Worm (Caenorhabditis elegans): ENCODE results near the gene F19B10.13.

F19B10.13 gene

DNA sequence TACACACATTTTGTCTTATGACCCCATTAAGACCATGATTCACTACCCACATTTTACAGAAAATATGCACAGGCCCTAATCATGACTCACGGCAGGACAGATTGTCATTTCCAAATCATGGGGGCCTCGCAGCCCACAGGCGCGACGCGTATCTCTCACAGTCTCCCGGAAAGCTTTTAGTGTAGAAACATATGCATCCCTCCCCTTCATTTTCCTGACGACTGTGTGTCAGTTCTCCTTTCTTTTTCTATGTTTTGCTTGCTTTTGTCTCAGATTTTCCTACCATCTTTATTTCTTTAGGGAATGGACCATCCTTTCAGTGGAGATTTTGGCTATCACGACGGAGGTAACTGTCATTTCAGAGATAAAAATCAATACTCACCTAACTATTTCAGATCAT lies 20.9 kb upstream of the F19B10.13 start, which contains the start of gene M151.1:
Gene M151.1, plus strand, starts transcription at position 301 of the 400 bp plus-strand sequence.
- TF ChIP-seq zag-1 (tag; optimal IDR thresholded peaks at IDR 0.05): no peak
- TF ChIP-seq egl-5 (tag; optimal IDR thresholded peaks at IDR 0.05): no peak
- no peak for TF ChIP-seq nhr-77 (tag; optimal IDR thresholded peaks at IDR 0.05)
- TF ChIP-seq unc-39 (tag; optimal IDR thresholded peaks at IDR 0.05): no peak
- TF ChIP-seq lsy-12 (tag; optimal IDR thresholded peaks at IDR 0.05): no peak
- no peak for TF ChIP-seq fos-1 (tag; optimal IDR thresholded peaks at IDR 0.05)
- TF ChIP-seq R02D3.7 (tag; optimal IDR thresholded peaks at IDR 0.05): no peak

DNA sequence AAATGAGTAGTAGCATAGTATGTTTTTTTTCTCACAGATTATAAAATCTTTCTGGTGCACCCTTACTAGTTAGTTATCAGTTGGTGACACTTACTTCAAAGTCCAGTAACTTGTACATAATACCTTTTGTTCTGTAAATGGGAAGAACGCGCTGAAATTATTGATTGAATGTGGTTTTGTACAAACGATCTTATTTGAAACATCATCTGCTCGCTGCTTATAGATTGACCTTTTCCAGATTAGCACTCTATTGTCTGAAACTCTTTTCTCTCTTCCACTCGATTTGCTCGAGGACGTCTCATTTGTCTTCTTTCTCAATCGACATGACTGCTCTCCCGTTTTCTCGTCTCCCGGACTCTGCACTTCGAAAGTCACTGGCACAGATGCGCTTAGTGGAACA lies 15.0 kb upstream of the F19B10.13 start, which contains the start of gene fbxb-33:
Gene fbxb-33, plus strand, starts transcription at position 301 of the 400 bp plus-strand sequence.
- TF ChIP-seq zag-1 (tag; optimal IDR thresholded peaks at IDR 0.05): no peak
- TF ChIP-seq elt-3 (tag; optimal IDR thresholded peaks at IDR 0.05): no peak
- TF ChIP-seq hmg-11 (tag; optimal IDR thresholded peaks at IDR 0.05): no peak
- TF ChIP-seq nhr-237 (tag; optimal IDR thresholded peaks at IDR 0.05): no peak
- TF ChIP-seq nhr-28 (tag; optimal IDR thresholded peaks at IDR 0.05): no peak
- no peak for TF ChIP-seq fos-1 (tag; optimal IDR thresholded peaks at IDR 0.05)
- no peak for TF ChIP-seq nhr-77 (tag; optimal IDR thresholded peaks at IDR 0.05)
- no peak for TF ChIP-seq ama-1 (optimal IDR thresholded peaks at IDR 0.05)
- TF ChIP-seq pqm-1 (tag; optimal IDR thresholded peaks at IDR 0.05): no peak
- TF ChIP-seq nhr-12 (tag; optimal IDR thresholded peaks at IDR 0.05): no peak
- no peak for TF ChIP-seq skn-1 (tag; optimal IDR thresholded peaks at IDR 0.05)
- no peak for TF ChIP-seq nhr-43 (tag; optimal IDR thresholded peaks at IDR 0.05; ENCODE audit: poor library complexity, severe bottlenecking)
- TF ChIP-seq lsy-12 (tag; optimal IDR thresholded peaks at IDR 0.05): no peak
- no peak for TF ChIP-seq ceh-16 (tag; optimal IDR thresholded peaks at IDR 0.05)

DNA sequence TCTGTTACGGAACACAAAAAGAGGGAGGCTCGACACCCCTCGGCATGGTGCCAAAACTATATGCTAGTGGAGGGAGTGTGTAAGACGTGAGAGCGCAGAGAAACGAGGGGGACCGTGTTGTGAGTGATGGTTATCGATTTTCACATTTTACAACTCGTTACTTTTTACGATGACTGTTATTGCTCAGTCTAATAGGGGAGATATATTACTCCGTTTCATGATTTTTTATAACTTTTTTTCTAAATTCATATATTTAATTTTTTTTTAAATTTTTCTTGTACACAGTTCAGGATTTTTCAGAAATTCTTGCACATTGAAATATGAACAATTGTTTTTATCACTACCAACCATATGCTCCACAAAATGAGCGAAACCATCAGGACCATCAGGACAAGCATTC lies 6.7 kb upstream of the F19B10.13 start, which contains the start of gene F19B10.5:
Gene F19B10.5, plus strand, starts transcription at position 301 of the 400 bp plus-strand sequence.
- TF ChIP-seq R02D3.7 (tag; optimal IDR thresholded peaks at IDR 0.05) (no peak), fkh-10 (GFP tag; optimal IDR thresholded peaks at IDR 0.05) (no peak), fos-1 (tag; optimal IDR thresholded peaks at IDR 0.05) (no peak), snpc-4 (tag; optimal IDR thresholded peaks at IDR 0.05) (no peak), nhr-237 (tag; optimal IDR thresholded peaks at IDR 0.05) (no peak), eor-1 (tag; optimal IDR thresholded peaks at IDR 0.05) (no peak), egl-27 (tag; optimal IDR thresholded peaks at IDR 0.05) (no peak), nhr-67 (tag; optimal IDR thresholded peaks at IDR 0.05) (no peak), lin-15B (tag; optimal IDR thresholded peaks at IDR 0.05) (no peak)

DNA sequence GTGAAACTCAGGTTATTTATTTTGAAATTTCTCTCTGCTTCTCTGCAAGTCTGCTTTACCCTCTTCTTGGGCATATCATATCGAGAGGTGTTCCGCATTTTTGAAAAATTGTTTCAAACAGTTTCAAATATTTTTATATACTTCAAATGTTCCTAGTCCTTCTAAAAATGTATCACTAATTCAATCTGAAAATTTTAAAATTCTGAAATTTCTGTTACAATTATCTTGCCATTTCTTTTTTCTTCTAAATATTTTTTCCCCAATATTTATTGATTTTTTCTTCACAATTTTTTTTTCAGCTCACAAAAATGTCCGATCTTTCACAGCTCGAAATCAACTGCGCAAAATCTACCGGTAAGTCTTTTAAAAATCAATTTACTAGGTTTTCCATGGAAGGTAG lies 2.3 kb upstream of the F19B10.13 start, which contains the start of gene F19B10.4:
Gene F19B10.4, plus strand, starts transcription at position 301 of the 400 bp plus-strand sequence.
- TF ChIP-seq tbx-2 (tag; optimal IDR thresholded peaks at IDR 0.05) (no peak), mdl-1 (tag; optimal IDR thresholded peaks at IDR 0.05) (no peak), nhr-25 (tag; optimal IDR thresholded peaks at IDR 0.05) (no peak), nhr-67 (tag; optimal IDR thresholded peaks at IDR 0.05) (no peak), nhr-11 (tag; optimal IDR thresholded peaks at IDR 0.05) (no peak), unc-62 (GFP tag; optimal IDR thresholded peaks at IDR 0.05) (no peak), R02D3.7 (tag; optimal IDR thresholded peaks at IDR 0.05) (no peak)

DNA sequence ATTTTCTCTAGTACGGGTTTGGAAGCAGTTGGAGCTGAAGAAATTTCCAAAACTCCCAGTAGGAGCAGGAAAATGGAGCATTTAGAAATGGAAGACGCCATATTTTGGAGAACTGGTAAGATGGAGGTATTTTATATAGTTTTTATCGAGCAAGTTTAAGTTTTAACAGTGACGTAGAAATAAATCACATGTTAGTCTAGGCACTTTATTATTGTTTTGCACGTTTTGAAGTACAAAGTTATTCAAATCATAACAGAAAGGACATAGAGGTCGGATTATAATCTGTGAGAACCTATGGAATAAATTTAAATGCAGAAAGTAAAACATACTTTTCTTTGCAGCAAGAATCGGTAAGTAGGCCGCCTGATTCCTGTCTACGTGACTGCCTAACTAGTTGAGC lies 1.7 kb downstream of the F19B10.13 start, which contains the start of gene F19B10.6:
Gene F19B10.6, minus strand, starts transcription at position 101 of the 400 bp plus-strand sequence.
- TF ChIP-seq mml-1 (tag; optimal IDR thresholded peaks at IDR 0.05): no peak

DNA sequence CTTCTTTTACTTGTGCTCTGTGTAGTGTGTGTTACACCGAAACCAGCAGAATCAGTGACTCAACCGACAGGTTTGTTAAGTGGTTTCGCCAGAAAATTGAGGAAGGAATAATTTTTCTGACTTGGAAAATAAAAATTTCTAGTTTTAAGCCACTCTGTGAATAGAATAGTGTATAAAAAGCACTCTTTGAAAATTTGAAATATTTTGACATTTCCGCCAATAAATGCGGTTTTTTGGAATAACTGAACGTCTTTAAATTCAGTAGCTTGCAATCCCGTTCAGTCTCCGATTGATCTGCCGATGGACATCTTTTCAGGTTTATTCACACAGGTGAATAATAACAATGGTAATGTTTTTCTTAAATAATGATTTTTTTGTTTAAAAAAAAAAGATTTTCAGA lies 2.4 kb downstream of the F19B10.13 start, which contains the start of gene F19B10.3:
Gene F19B10.3, plus strand, starts transcription at position 301 of the 400 bp plus-strand sequence.
- TF ChIP-seq fkh-10 (GFP tag; optimal IDR thresholded peaks at IDR 0.05) (no peak), zag-1 (tag; optimal IDR thresholded peaks at IDR 0.05) (no peak), ama-1 (optimal IDR thresholded peaks at IDR 0.05) (no peak), nhr-77 (tag; optimal IDR thresholded peaks at IDR 0.05) (no peak), ceh-16 (tag; optimal IDR thresholded peaks at IDR 0.05) (no peak), unc-62 (GFP tag; optimal IDR thresholded peaks at IDR 0.05) (no peak), nhr-25 (tag; optimal IDR thresholded peaks at IDR 0.05) (no peak), pqm-1 (tag; optimal IDR thresholded peaks at IDR 0.05) (no peak), skn-1 (tag; optimal IDR thresholded peaks at IDR 0.05) (no peak), hmg-11 (tag; optimal IDR thresholded peaks at IDR 0.05) (no peak), tbx-2 (tag; optimal IDR thresholded peaks at IDR 0.05) (no peak), nhr-67 (tag; optimal IDR thresholded peaks at IDR 0.05) (no peak), ztf-4 (tag; optimal IDR thresholded peaks at IDR 0.05) (no peak), eor-1 (tag; optimal IDR thresholded peaks at IDR 0.05) (no peak), nhr-28 (tag; optimal IDR thresholded peaks at IDR 0.05) (no peak), nhr-237 (tag; optimal IDR thresholded peaks at IDR 0.05) (no peak)

All from whole organism, L3 larva.